Worm (Caenorhabditis elegans): ENCODE results near the gene F13A2.4.

The F13A2.4 gene

DNA sequence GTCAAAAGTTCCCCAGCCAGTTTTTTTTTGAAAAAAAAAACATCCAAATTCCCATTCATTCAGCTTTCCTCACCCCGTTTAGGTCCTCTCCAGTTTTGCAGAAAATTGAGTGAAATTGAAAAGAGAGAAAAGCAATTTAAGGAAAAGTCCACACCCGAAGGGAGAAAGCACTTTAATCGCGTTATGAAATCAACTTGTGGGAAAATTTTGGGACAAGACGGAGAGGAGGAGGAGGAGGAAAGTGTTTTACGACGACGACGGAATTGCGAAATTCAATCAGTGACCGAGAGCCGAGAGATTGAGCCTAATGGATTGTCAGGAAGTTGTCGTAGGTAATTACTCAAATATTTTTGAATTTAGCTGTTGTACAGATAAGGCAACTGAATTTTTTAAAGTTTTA lies 42.6 kb downstream of the F13A2.4 start:
- TF ChIP-seq sma-9 (GFP tag; optimal IDR thresholded peaks at IDR 0.05) (peak; percentile 43), sma-9 (tag; optimal IDR thresholded peaks at IDR 0.05) (no peak), ceh-16 (tag; optimal IDR thresholded peaks at IDR 0.05) (no peak), nhr-25 (tag; optimal IDR thresholded peaks at IDR 0.05) (no peak), lsy-2 (tag; optimal IDR thresholded peaks at IDR 0.05) (peak in 1 of 2 experiments; percentile 20), sem-4 (tag; optimal IDR thresholded peaks at IDR 0.05) (peak; percentile 64), egl-27 (tag; optimal IDR thresholded peaks at IDR 0.05) (peak; percentile 12), C34F6.9 (tag; optimal IDR thresholded peaks at IDR 0.05) (peak; percentile 13), nhr-129 (tag; optimal IDR thresholded peaks at IDR 0.05) (peak; percentile 13)

DNA sequence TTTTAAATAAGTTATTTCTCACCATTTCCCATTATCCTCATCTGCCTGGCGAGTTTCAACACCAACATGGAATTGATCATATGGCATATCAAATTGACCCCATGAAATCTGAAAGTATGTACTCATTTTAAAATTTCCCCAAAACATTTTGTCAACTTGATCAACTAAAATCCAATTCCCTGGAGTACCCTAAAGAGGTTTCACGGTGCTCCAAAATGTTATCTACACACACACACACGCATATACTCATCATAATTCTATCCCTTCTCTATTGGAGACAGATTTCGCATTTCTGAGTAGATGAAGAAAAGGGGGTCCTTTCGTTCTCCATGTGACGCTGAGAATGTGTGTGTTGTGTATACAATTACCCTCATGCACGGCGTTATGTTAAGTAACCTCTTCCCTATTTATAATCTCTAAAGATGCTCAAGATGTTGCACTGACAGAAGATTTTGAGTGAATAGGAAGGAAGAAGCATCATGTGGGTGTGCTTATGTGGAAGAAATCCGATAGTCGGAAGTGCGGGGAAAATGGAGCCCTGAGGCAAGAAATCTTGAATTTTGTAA lies 43.9 kb downstream of the F13A2.4 start:
- TF ChIP-seq alr-1 (tag; optimal IDR thresholded peaks at IDR 0.05) (no peak), F13H6.1 (tag; optimal IDR thresholded peaks at IDR 0.05) (no peak), ceh-82 (tag; optimal IDR thresholded peaks at IDR 0.05) (no peak), nhr-23 (tag; optimal IDR thresholded peaks at IDR 0.05) (no peak), nhr-12 (tag; optimal IDR thresholded peaks at IDR 0.05) (no peak), skn-1 (tag; optimal IDR thresholded peaks at IDR 0.05) (no peak), gmeb-1 (tag; optimal IDR thresholded peaks at IDR 0.05) (no peak), peb-1 (tag; optimal IDR thresholded peaks at IDR 0.05) (no peak), snpc-4 (tag; optimal IDR thresholded peaks at IDR 0.05) (no peak), lsy-2 (tag; optimal IDR thresholded peaks at IDR 0.05) (no peak), elt-3 (tag; optimal IDR thresholded peaks at IDR 0.05) (no peak), ztf-1 (GFP tag; conservative IDR thresholded peaks at IDR 0.05) (no peak), unc-62 (GFP tag; optimal IDR thresholded peaks at IDR 0.05) (no peak), ztf-11 (tag; optimal IDR thresholded peaks at IDR 0.05) (no peak), fos-1 (tag; optimal IDR thresholded peaks at IDR 0.05) (no peak)

Measured in whole organism, L2 larva.